Worm (Caenorhabditis elegans): ENCODE results near the gene C25E10.13.

ce11 chrV:9022078-9022477, 37.4 kb upstream of the C25E10.13 start, which contains the start of gene oac-41:
- no peak for TF ChIP-seq unc-62 (GFP tag; optimal IDR thresholded peaks at IDR 0.05)
- no peak for TF ChIP-seq snpc-4 (GFP tag; optimal IDR thresholded peaks at IDR 0.05)
- TF ChIP-seq snpc-4 (tag; optimal IDR thresholded peaks at IDR 0.05) = no peak
- TF ChIP-seq F57A8.1 (GFP tag; optimal IDR thresholded peaks at IDR 0.05) = no peak
- no peak for TF ChIP-seq unc-130 (GFP tag; optimal IDR thresholded peaks at IDR 0.05)
- no peak for TF ChIP-seq cebp-1 (GFP tag; IDR thresholded peaks at IDR 0.05)
- no peak for TF ChIP-seq cebp-1 (tag; optimal IDR thresholded peaks at IDR 0.05)
